Fruit fly (Drosophila melanogaster) whole organism, prepupa: ENCODE data around the gene Ag5r.

Experiments
- CG10631 ChIP-seq: fragments of 200-800 bp; sonication (Bioruptor generic); optimal IDR thresholded peaks from 2 replicates; lab custom pipeline; 2016; ENCODE audit warnings: missing biosample characterization, missing genetic modification characterization
- CG1621 ChIP-seq: fragments of 200-800 bp; sonication (Bioruptor generic); optimal IDR thresholded peaks from 3 replicates; lab custom pipeline; 2018; ENCODE audit warnings: missing biosample characterization, mild to moderate bottlenecking, missing genetic modification characterization
- CG16779 ChIP-seq: fragments of 200-800 bp; sonication (Bioruptor generic); optimal IDR thresholded peaks from 3 replicates; lab custom pipeline; 2017; ENCODE audit warnings: missing biosample characterization, mild to moderate bottlenecking, missing genetic modification characterization
- Gug ChIP-seq: fragments of 200-800 bp; sonication (Bioruptor generic); IDR thresholded peaks from 2 replicates; pipeline ENCODE4 v1.3.6; 2022; ENCODE audit warnings: missing biosample characterization, missing genetic modification characterization
- Sox15 ChIP-seq: fragments of 200-800 bp; sonication (Bioruptor generic); optimal IDR thresholded peaks from 3 replicates; lab custom pipeline; 2016; ENCODE audit warnings: missing biosample characterization, missing genetic modification characterization
- cyc ChIP-seq: fragments of 200-800 bp; sonication (Bioruptor generic); optimal IDR thresholded peaks from 3 replicates; lab custom pipeline; 2016; ENCODE audit warnings: missing biosample characterization, missing genetic modification characterization
- pdm3 ChIP-seq: fragments of 200-800 bp; sonication (Bioruptor generic); optimal IDR thresholded peaks from 3 replicates; lab custom pipeline; 2016; ENCODE audit warnings: missing biosample characterization, missing genetic modification characterization
- ss ChIP-seq, 2 experiments: fragments of 200-800 bp; sonication (Bioruptor generic); optimal IDR thresholded peaks; 2 replicates in 1 of 2; 3 replicates in 1 of 2; lab custom pipeline; 2017 to 2018; ENCODE audit warnings: mild to moderate bottlenecking in 2 of 2, missing biosample characterization in 2 of 2, missing genetic modification characterization in 2 of 2, moderate library complexity in 1 of 2
- topi ChIP-seq: fragments of 200-800 bp; sonication (Bioruptor generic); optimal IDR thresholded peaks from 3 replicates; lab custom pipeline; 2016; ENCODE audit warnings: missing biosample characterization, missing genetic modification characterization

Gene Ag5r

DNA sequence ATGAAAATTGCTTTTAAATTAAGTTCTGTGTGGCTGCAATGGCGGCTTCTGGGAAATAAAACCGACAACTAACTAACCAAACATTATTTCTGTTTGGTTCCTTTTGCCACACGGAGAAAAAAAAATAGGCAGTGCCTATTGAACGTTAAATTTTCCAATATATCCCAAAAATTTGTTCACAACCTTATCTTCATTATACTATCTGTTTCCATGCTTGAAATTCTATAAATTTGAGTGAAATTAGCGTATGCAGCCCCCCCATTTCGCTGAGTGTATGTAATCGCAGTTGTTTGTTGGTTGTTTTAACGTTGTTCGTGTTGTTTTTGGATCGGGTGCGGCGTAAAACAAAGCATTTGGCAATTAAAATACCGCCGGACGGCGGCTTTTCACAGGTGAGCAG lies 47.9 kb downstream of the Ag5r start (continued):
- TF ChIP-seq CG10631 (GFP tag; lab: Kevin White, UChicago): peak; percentile 18
- TF ChIP-seq pdm3 (GFP tag; lab: Kevin White, UChicago): peak; percentile 39
- TF ChIP-seq Gug (GFP tag; lab: Robert Waterston, UW): no peak
- no peak for TF ChIP-seq ss (GFP tag; optimal IDR thresholded peaks at IDR 0.05; lab: Kevin White, UChicago)
- TF ChIP-seq CG1621 (tag; lab: Kevin White, UChicago): no peak
- no peak for TF ChIP-seq Sox15
- no peak for TF ChIP-seq CG16779 (tag; lab: Kevin White, UChicago)
- no peak for TF ChIP-seq topi (GFP tag; lab: Kevin White, UChicago)
- no peak for TF ChIP-seq cyc
